Fruit fly (Drosophila melanogaster): ENCODE results near the gene CG13599.
A peak's percentile ranks its signal among the peaks of the same experiment; 100 is the strongest.

CG13599 gene

DNA sequence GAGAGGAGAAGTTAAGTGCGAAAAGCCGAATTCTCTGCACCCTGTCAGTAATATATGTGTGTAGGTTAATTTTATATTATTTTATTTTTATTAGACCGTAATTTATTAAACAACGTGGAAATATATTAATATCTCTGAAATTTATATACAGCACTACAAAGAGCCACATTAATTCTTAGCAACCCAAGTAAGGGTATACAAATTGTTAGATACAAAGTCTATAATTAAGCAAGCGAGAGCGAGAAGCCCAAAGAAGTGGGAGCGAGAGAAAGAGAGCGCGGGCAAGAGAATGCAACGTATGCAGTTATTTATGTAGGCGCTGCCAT is 44.4 kb upstream of the CG13599 start:
- peak; percentile 88 for TF ChIP-seq OdsH (GFP tag; optimal IDR thresholded peaks at IDR 0.05)
- peak; percentile 77 for TF ChIP-seq ey (GFP tag; optimal IDR thresholded peaks at IDR 0.05)
- no peak for TF ChIP-seq Dfd (GFP tag; optimal IDR thresholded peaks at IDR 0.05)
- TF ChIP-seq Dif (GFP tag; optimal IDR thresholded peaks at IDR 0.05; ENCODE audit: partially characterized antibody), result no peak
- TF ChIP-seq psq (GFP tag; optimal IDR thresholded peaks at IDR 0.05), result peak; percentile 89
- no peak for TF ChIP-seq Myc (optimal IDR thresholded peaks at IDR 0.05)
- no peak for TF ChIP-seq Abd-B (GFP tag; optimal IDR thresholded peaks at IDR 0.05)
- peak; percentile 77 for TF ChIP-seq dmrt93B (GFP tag; optimal IDR thresholded peaks at IDR 0.05)
- peak in 1 of 2 experiments; percentile 88 for TF ChIP-seq foxo (GFP tag; optimal IDR thresholded peaks at IDR 0.05)
- no peak for TF ChIP-seq Jra (GFP tag; optimal IDR thresholded peaks at IDR 0.05)
- no peak for TF ChIP-seq N (GFP tag; optimal IDR thresholded peaks at IDR 0.05)
- peak; percentile 71 for TF ChIP-seq Rel (GFP tag; optimal IDR thresholded peaks at IDR 0.05)
- TF ChIP-seq Rel (tag; optimal IDR thresholded peaks at IDR 0.05), result peak; percentile 29
- TF ChIP-seq br (GFP tag; optimal IDR thresholded peaks at IDR 0.05), result peak; percentile 63
- TF ChIP-seq lola (GFP tag; optimal IDR thresholded peaks at IDR 0.05), result no peak
- TF ChIP-seq GATAd (GFP tag; optimal IDR thresholded peaks at IDR 0.05), result no peak
- TF ChIP-seq dl (GFP tag; optimal IDR thresholded peaks at IDR 0.05; ENCODE audit: insufficient read depth in 1 of 2, partially characterized antibody in 2 of 2), result no peak
- TF ChIP-seq usp (GFP tag; optimal IDR thresholded peaks at IDR 0.05), result no peak
- no peak for TF ChIP-seq dsf (GFP tag; optimal IDR thresholded peaks at IDR 0.05; ENCODE audit: borderline replicate concordance)
- no peak for TF ChIP-seq Hr83 (GFP tag; optimal IDR thresholded peaks at IDR 0.05; ENCODE audit: poor library complexity, severe bottlenecking)
- no peak for TF ChIP-seq Hr78 (GFP tag; optimal IDR thresholded peaks at IDR 0.05)
- no peak for TF ChIP-seq Mio (GFP tag; optimal IDR thresholded peaks at IDR 0.05)
- peak; percentile 87 for TF ChIP-seq Sp1 (GFP tag; optimal IDR thresholded peaks at IDR 0.05)
- peak; percentile 69 for TF ChIP-seq CrebA (GFP tag; optimal IDR thresholded peaks at IDR 0.05; ENCODE audit: borderline replicate concordance)
- peak; percentile 73 for TF ChIP-seq brk (GFP tag; optimal IDR thresholded peaks at IDR 0.05)
- TF ChIP-seq pan (optimal IDR thresholded peaks at IDR 0.05), result no peak
- peak; percentile 87 for TF ChIP-seq sage (GFP tag; optimal IDR thresholded peaks at IDR 0.05)
- no peak for TF ChIP-seq Vsx2 (GFP tag; optimal IDR thresholded peaks at IDR 0.05; ENCODE audit: partially characterized antibody)
- peak; percentile 78 for TF ChIP-seq Hnf4 (GFP tag; optimal IDR thresholded peaks at IDR 0.05)
- TF ChIP-seq sv (GFP tag; optimal IDR thresholded peaks at IDR 0.05), result peak; percentile 78
- peak; percentile 54 for TF ChIP-seq tai (GFP tag; optimal IDR thresholded peaks at IDR 0.05)
- TF ChIP-seq CG32264 (GFP tag; optimal IDR thresholded peaks at IDR 0.05), result peak; percentile 43
- peak; percentile 91 for TF ChIP-seq rgr (GFP tag; optimal IDR thresholded peaks at IDR 0.05)
- no peak for TF ChIP-seq CG9705 (GFP tag; optimal IDR thresholded peaks at IDR 0.05)
- TF ChIP-seq fru (GFP tag; optimal IDR thresholded peaks at IDR 0.05), result peak; percentile 87
- peak; percentile 52 for TF ChIP-seq woc (GFP tag; optimal IDR thresholded peaks at IDR 0.05)
- TF ChIP-seq jim (GFP tag; optimal IDR thresholded peaks at IDR 0.05), result no peak
- peak; percentile 90 for TF ChIP-seq h (GFP tag; optimal IDR thresholded peaks at IDR 0.05)
- peak; percentile 87 for TF ChIP-seq HLH106 (tag; optimal IDR thresholded peaks at IDR 0.05)

DNA sequence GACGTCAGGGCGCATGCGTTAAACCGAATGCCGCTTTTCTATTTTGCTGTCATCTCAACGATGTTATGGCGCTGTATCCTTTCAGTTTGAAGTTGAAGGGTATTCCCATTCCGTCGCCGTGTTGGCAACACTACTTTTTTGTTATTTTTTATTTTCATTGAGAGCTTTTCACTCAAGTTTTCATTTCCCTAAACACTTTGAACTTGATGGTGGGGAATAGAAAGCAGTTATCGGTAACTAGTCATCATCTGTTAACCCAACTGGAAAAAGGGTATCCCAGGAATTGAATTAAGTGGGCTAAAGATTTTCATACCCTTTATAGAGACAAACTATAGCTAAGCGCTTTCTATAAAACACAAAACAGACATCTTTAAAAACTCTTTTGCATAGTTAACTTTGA is 43.9 kb upstream of the CG13599 start:
- TF ChIP-seq OdsH (GFP tag; optimal IDR thresholded peaks at IDR 0.05) (no peak), tai (GFP tag; optimal IDR thresholded peaks at IDR 0.05) (no peak), jim (GFP tag; optimal IDR thresholded peaks at IDR 0.05) (no peak), CrebA (GFP tag; optimal IDR thresholded peaks at IDR 0.05; ENCODE audit: borderline replicate concordance) (no peak), Hr83 (GFP tag; optimal IDR thresholded peaks at IDR 0.05; ENCODE audit: poor library complexity, severe bottlenecking) (no peak), Vsx2 (GFP tag; optimal IDR thresholded peaks at IDR 0.05; ENCODE audit: partially characterized antibody) (no peak), Hr78 (GFP tag; optimal IDR thresholded peaks at IDR 0.05) (no peak), br (GFP tag; optimal IDR thresholded peaks at IDR 0.05) (no peak), usp (GFP tag; optimal IDR thresholded peaks at IDR 0.05) (no peak), Jra (GFP tag; optimal IDR thresholded peaks at IDR 0.05) (no peak), Dfd (GFP tag; optimal IDR thresholded peaks at IDR 0.05) (no peak), pan (optimal IDR thresholded peaks at IDR 0.05) (no peak), dmrt93B (GFP tag; optimal IDR thresholded peaks at IDR 0.05) (no peak), h (GFP tag; optimal IDR thresholded peaks at IDR 0.05) (no peak), ey (GFP tag; optimal IDR thresholded peaks at IDR 0.05) (no peak)
